Fruit fly (Drosophila melanogaster): Measurements from ENCODE around the gene ChAT.
A peak's percentile ranks its signal among the peaks of the same experiment; 100 is the strongest.

Gene ChAT

dm6 chr3R:18741027-18741843 lies 35.9 kb downstream of the ChAT start (continued):
- TF ChIP-seq tll (GFP tag; optimal IDR thresholded peaks at IDR 0.05) (no peak), unc-4 (GFP tag; IDR thresholded peaks at IDR 0.05; ENCODE audit: partially characterized antibody) (no peak), ken (GFP tag; IDR thresholded peaks at IDR 0.05) (peak; percentile 94), sob (GFP tag; IDR thresholded peaks at IDR 0.05) (peak; percentile 97), disco-r (GFP tag; optimal IDR thresholded peaks at IDR 0.05) (peak; percentile 81), trh (GFP tag; optimal IDR thresholded peaks at IDR 0.05) (peak; percentile 82), sim (GFP tag; IDR thresholded peaks at IDR 0.05) (peak; percentile 83), CG14050 (GFP tag; IDR thresholded peaks at IDR 0.05) (peak; percentile 96), inv (GFP tag; IDR thresholded peaks at IDR 0.05; ENCODE audit: partially characterized antibody) (no peak), Hr51 (GFP tag; optimal IDR thresholded peaks at IDR 0.05) (peak; percentile 92 to 95), MBD-R2 (GFP tag; IDR thresholded peaks at IDR 0.05) (peak; percentile 96), Ssrp (tag; optimal IDR thresholded peaks at IDR 0.05) (peak; percentile 96), NK7.1 (GFP tag; optimal IDR thresholded peaks at IDR 0.05) (peak; percentile 72), CG1832 (GFP tag; optimal IDR thresholded peaks at IDR 0.05) (no peak), CG7963 (GFP tag; IDR thresholded peaks at IDR 0.05; ENCODE audit: partially characterized antibody) (no peak), CG10147 (GFP tag; optimal IDR thresholded peaks at IDR 0.05) (peak; percentile 96), CG15269 (tag; optimal IDR thresholded peaks at IDR 0.05) (peak; percentile 98), nmo (GFP tag; optimal IDR thresholded peaks at IDR 0.05) (peak; percentile 98), CG12071 (GFP tag; optimal IDR thresholded peaks at IDR 0.05) (peak; percentile 95), vnd (GFP tag; IDR thresholded peaks at IDR 0.05; ENCODE audit: partially characterized antibody) (no peak), dmrt99B (tag; optimal IDR thresholded peaks at IDR 0.05) (peak; percentile 97), luna (GFP tag; optimal IDR thresholded peaks at IDR 0.05) (peak; percentile 42), lola (GFP tag; optimal IDR thresholded peaks at IDR 0.05) (peak in 1 of 3 experiments; percentile 93), gem (tag; optimal IDR thresholded peaks at IDR 0.05) (peak; percentile 98), ranshi (GFP tag; IDR thresholded peaks at IDR 0.05) (peak; percentile 97), Atf3 (GFP tag; optimal IDR thresholded peaks at IDR 0.05) (peak; percentile 54), CG11456 (GFP tag; IDR thresholded peaks at IDR 0.05) (peak; percentile 98), ttk (GFP tag; IDR thresholded peaks at IDR 0.05) (peak; percentile 95), PHDP (tag; optimal IDR thresholded peaks at IDR 0.05) (peak; percentile 97), CG7556 (GFP tag; optimal IDR thresholded peaks at IDR 0.05) (peak; percentile 94), B-H1 (GFP tag; IDR thresholded peaks at IDR 0.05) (peak; percentile 97), da (GFP tag; optimal IDR thresholded peaks at IDR 0.05) (no peak), Fer3 (tag; optimal IDR thresholded peaks at IDR 0.05) (peak; percentile 98), Dbx (GFP tag; IDR thresholded peaks at IDR 0.05) (peak; percentile 98), tgo (GFP tag; IDR thresholded peaks at IDR 0.05) (peak; percentile 97), CG43689 (GFP tag; IDR thresholded peaks at IDR 0.05) (peak; percentile 94), Aef1 (GFP tag; IDR thresholded peaks at IDR 0.05) (peak; percentile 97), CG8944 (GFP tag; optimal IDR thresholded peaks at IDR 0.05) (peak; percentile 89), al (GFP tag; IDR thresholded peaks at IDR 0.05) (peak; percentile 98), her (GFP tag; optimal IDR thresholded peaks at IDR 0.05) (peak; percentile 73), CG10543 (GFP tag; optimal IDR thresholded peaks at IDR 0.05) (peak; percentile 87), oc (tag; optimal IDR thresholded peaks at IDR 0.05) (peak; percentile 97), gcm2 (GFP tag; optimal IDR thresholded peaks at IDR 0.05) (peak; percentile 81), tna (GFP tag; IDR thresholded peaks at IDR 0.05; ENCODE audit: partially characterized antibody) (no peak), eyg (GFP tag; optimal IDR thresholded peaks at IDR 0.05) (peak; percentile 14), ind (GFP tag; optimal IDR thresholded peaks at IDR 0.05) (peak; percentile 96), MTF-1 (GFP tag; optimal IDR thresholded peaks at IDR 0.05; ENCODE audit: borderline replicate concordance) (peak; percentile 89), kah (GFP tag; optimal IDR thresholded peaks at IDR 0.05) (peak; percentile 88)

All from whole organism, embryonic.